Worm (Caenorhabditis elegans) whole organism, young adult: ENCODE results near the gene F47G9.4.

Experiments used
- F23B12.7 ChIP-seq: sonication (generic microtip); optimal IDR thresholded peaks from 2 replicates; lab custom pipeline; 2017; ENCODE audit warnings: missing genetic modification characterization, mild to moderate bottlenecking, missing compliant biosample characterization, antibody characterized with exemption, moderate library complexity; ENCODE audit not compliant: insufficient read depth
- K12H6.12 ChIP-seq: fragments of 200-800 bp; sonication (Bioruptor generic); optimal IDR thresholded peaks from 2 replicates; lab custom pipeline; 2018; ENCODE audit warnings: mild to moderate bottlenecking, missing genetic modification characterization, missing compliant biosample characterization
- ama-1 ChIP-seq, 3 experiments: fragments of 150-350 bp in 1 of 3; sonication (generic microtip) in 2 of 3; optimal IDR thresholded peaks; 2 replicates each; lab custom pipeline; 2014 to 2018; ENCODE audit warnings: missing biosample characterization in 2 of 3, missing genetic modification characterization in 2 of 3, missing genetic modification reagents in 2 of 3
- hmg-1.2 ChIP-seq: fragments of 200-800 bp; sonication (Bioruptor generic); IDR thresholded peaks from 2 replicates; pipeline ENCODE4 v1.3.6; 2022; ENCODE audit warnings: missing genetic modification reagents, missing genetic modification characterization, missing compliant biosample characterization
- hsf-1 ChIP-seq: fragments of 200-800 bp; sonication (Bioruptor generic); IDR thresholded peaks from 2 replicates; pipeline ENCODE4 v1.3.6; 2022; ENCODE audit warnings: missing genetic modification reagents, missing genetic modification characterization, missing compliant biosample characterization
- nfya-1 ChIP-seq: sonication (generic microtip); optimal IDR thresholded peaks from 2 replicates; lab custom pipeline; 2017; ENCODE audit warnings: antibody characterized with exemption, missing compliant biosample characterization, missing genetic modification characterization, borderline replicate concordance; ENCODE audit not compliant: insufficient read depth
- snpc-4 ChIP-seq, 5 experiments: fragments of 150-350 bp in 1 of 5; sonication (generic microtip) in 4 of 5; optimal IDR thresholded peaks; 2 replicates each; lab custom pipeline; 2014 to 2018; ENCODE audit warnings: missing genetic modification characterization in 5 of 5, missing biosample characterization in 3 of 5, antibody characterized with exemption in 2 of 5, mild to moderate bottlenecking in 2 of 5, missing compliant biosample characterization in 2 of 5, missing genotype in 2 of 5, moderate library complexity in 2 of 5, missing genetic modification reagents in 1 of 5
- ztf-3 ChIP-seq: fragments of 200-800 bp; sonication (Bioruptor generic); optimal IDR thresholded peaks from 2 replicates; lab custom pipeline; 2018; ENCODE audit warnings: mild to moderate bottlenecking, missing genetic modification characterization, missing compliant biosample characterization

DNA sequence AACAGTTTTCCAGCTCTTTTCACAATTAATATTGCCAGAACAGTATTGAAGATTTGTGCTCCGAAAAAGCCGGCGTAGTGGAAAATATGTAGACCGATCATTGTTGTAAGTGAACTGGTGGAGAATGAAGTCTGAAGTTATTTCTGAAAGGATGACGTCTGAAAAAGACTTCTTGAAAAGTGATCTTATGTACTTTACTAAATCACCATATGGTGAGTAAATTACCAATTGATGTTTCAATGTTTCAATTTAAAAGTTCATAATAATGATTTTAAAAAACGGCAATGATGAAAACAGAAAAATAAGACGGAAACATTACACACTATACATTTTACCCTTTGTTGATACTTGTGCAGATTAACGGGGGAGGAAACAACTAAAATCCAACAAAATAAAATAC, 2.1 kb upstream of the F47G9.4 start, which contains the start of gene str-141:
- TF ChIP-seq ztf-3 (no peak), K12H6.12 (tag; lab: Kevin White, UChicago) (no peak), ama-1 (optimal IDR thresholded peaks at IDR 0.05; lab: Kevin White, UChicago) (no peak), ama-1 (GFP tag; optimal IDR thresholded peaks at IDR 0.05; lab: Kevin White, UChicago) (peak in 1 of 2 experiments; percentile 14), snpc-4 (GFP tag; optimal IDR thresholded peaks at IDR 0.05; lab: Kevin White, UChicago) (no peak), snpc-4 (tag; optimal IDR thresholded peaks at IDR 0.05; lab: Kevin White, UChicago) (no peak), F23B12.7 (tag; lab: Kevin White, UChicago) (no peak), hmg-1.2 (no peak), hsf-1 (no peak), nfya-1 (tag; lab: Kevin White, UChicago) (no peak)
